Worm (Caenorhabditis elegans) whole organism, L2 larva: ENCODE data around the gene F26G1.11.
A peak's percentile ranks its signal among the peaks of the same experiment; 100 is the strongest.

ENCODE experiments used
- C34F6.9 ChIP-seq: fragments of 150-350 bp; optimal IDR thresholded peaks from 2 replicates; lab custom pipeline; 2014; ENCODE audit warnings: missing biosample characterization, missing genetic modification characterization
- R02D3.7 ChIP-seq: fragments of 150-350 bp; optimal IDR thresholded peaks from 2 replicates; lab custom pipeline; 2014; ENCODE audit warnings: missing biosample characterization, missing genetic modification characterization
- Y55F3AM.14 ChIP-seq: fragments of 200-800 bp; sonication (Bioruptor generic); optimal IDR thresholded peaks from 2 replicates; lab custom pipeline; 2018; ENCODE audit warnings: mild to moderate bottlenecking, missing genetic modification characterization, missing compliant biosample characterization
- alr-1 ChIP-seq: fragments of 150-350 bp; optimal IDR thresholded peaks from 2 replicates; lab custom pipeline; 2014; ENCODE audit warnings: missing biosample characterization, missing genetic modification characterization
- aly-2 ChIP-seq: fragments of 150-350 bp; optimal IDR thresholded peaks from 2 replicates; lab custom pipeline; 2014; ENCODE audit warnings: missing biosample characterization, missing genetic modification characterization
- ama-1 ChIP-seq: fragments of 150-350 bp; optimal IDR thresholded peaks from 2 replicates; lab custom pipeline; 2018; ENCODE audit warnings: inconsistent platforms
- blmp-1 ChIP-seq: sonication (generic microtip); optimal IDR thresholded peaks from 2 replicates; lab custom pipeline; 2017; ENCODE audit warnings: missing genetic modification characterization, mild to moderate bottlenecking, missing compliant biosample characterization, antibody characterized with exemption, moderate library complexity; ENCODE audit not compliant: insufficient read depth
- ceh-82 ChIP-seq: fragments of 150-350 bp; optimal IDR thresholded peaks from 2 replicates; lab custom pipeline; 2014; ENCODE audit warnings: missing biosample characterization, missing genetic modification characterization
- crh-2 ChIP-seq: sonication (generic microtip); optimal IDR thresholded peaks from 2 replicates; lab custom pipeline; 2017; ENCODE audit warnings: missing biosample characterization, missing genetic modification characterization
- egl-27 ChIP-seq: sonication (generic microtip); optimal IDR thresholded peaks from 3 replicates; lab custom pipeline; 2017; ENCODE audit warnings: missing biosample characterization, missing genetic modification reagents, missing genetic modification characterization
- fos-1 ChIP-seq: fragments of 150-350 bp; optimal IDR thresholded peaks from 2 replicates; lab custom pipeline; 2014; ENCODE audit warnings: missing biosample characterization, missing genetic modification characterization
- gmeb-1 ChIP-seq: fragments of 150-350 bp; optimal IDR thresholded peaks from 2 replicates; lab custom pipeline; 2014; ENCODE audit warnings: missing biosample characterization, missing genetic modification characterization
- lin-11 ChIP-seq: fragments of 150-350 bp; sonication (generic microtip); optimal IDR thresholded peaks from 2 replicates; lab custom pipeline; 2014; ENCODE audit warnings: missing biosample characterization, missing genetic modification characterization, inconsistent platforms, mixed read lengths
- lin-13 ChIP-seq: fragments of 150-350 bp; optimal IDR thresholded peaks from 2 replicates; lab custom pipeline; 2014; ENCODE audit warnings: missing biosample characterization, missing genetic modification reagents, missing genetic modification characterization
- lin-39 ChIP-seq: fragments of 150-350 bp; optimal IDR thresholded peaks from 2 replicates; lab custom pipeline; 2014; ENCODE audit warnings: missing biosample characterization, missing genetic modification reagents, missing genetic modification characterization
- mab-5 ChIP-seq: fragments of 150-350 bp; optimal IDR thresholded peaks from 2 replicates; lab custom pipeline; 2014; ENCODE audit warnings: missing biosample characterization, missing genetic modification characterization
- mbf-1 ChIP-seq: sonication (generic microtip); optimal IDR thresholded peaks from 2 replicates; lab custom pipeline; 2017; ENCODE audit warnings: missing biosample characterization, missing genetic modification characterization
- nhr-10 ChIP-seq: sonication (generic microtip); optimal IDR thresholded peaks from 2 replicates; lab custom pipeline; 2017; ENCODE audit warnings: missing biosample characterization, missing genetic modification characterization
- nhr-12 ChIP-seq: fragments of 150-350 bp; optimal IDR thresholded peaks from 2 replicates; lab custom pipeline; 2014; ENCODE audit warnings: missing biosample characterization, missing genetic modification characterization
- nhr-129 ChIP-seq: fragments of 150-350 bp; optimal IDR thresholded peaks from 2 replicates; lab custom pipeline; 2014; ENCODE audit warnings: missing biosample characterization, missing genetic modification characterization
- nhr-21 ChIP-seq: fragments of 150-350 bp; optimal IDR thresholded peaks from 2 replicates; lab custom pipeline; 2014; ENCODE audit warnings: missing biosample characterization, missing genetic modification characterization
- nhr-23 ChIP-seq: fragments of 150-350 bp; optimal IDR thresholded peaks from 2 replicates; lab custom pipeline; 2014; ENCODE audit warnings: missing biosample characterization, missing genetic modification reagents, missing genetic modification characterization
- nhr-25 ChIP-seq: fragments of 150-350 bp; sonication (generic microtip); optimal IDR thresholded peaks from 3 replicates; lab custom pipeline; 2014; ENCODE audit warnings: missing biosample characterization, missing genetic modification characterization
- nhr-77 ChIP-seq: fragments of 150-350 bp; optimal IDR thresholded peaks from 2 replicates; lab custom pipeline; 2014; ENCODE audit warnings: missing biosample characterization, missing genetic modification characterization
- peb-1 ChIP-seq: fragments of 150-350 bp; optimal IDR thresholded peaks from 2 replicates; lab custom pipeline; 2014; ENCODE audit warnings: missing biosample characterization, missing genetic modification characterization
- sem-4 ChIP-seq: fragments of 150-350 bp; optimal IDR thresholded peaks from 2 replicates; lab custom pipeline; 2014; ENCODE audit warnings: missing biosample characterization, missing genetic modification reagents, missing genetic modification characterization
- skn-1 ChIP-seq: sonication (generic microtip); optimal IDR thresholded peaks from 2 replicates; lab custom pipeline; 2017; ENCODE audit warnings: missing biosample characterization, missing genetic modification characterization
- sma-9 ChIP-seq, 2 experiments: fragments of 150-350 bp in 1 of 2; sonication (generic microtip) in 1 of 2; optimal IDR thresholded peaks; 2 replicates each; lab custom pipeline; 2014 to 2016; ENCODE audit warnings: missing genetic modification characterization in 2 of 2, mild to moderate bottlenecking in 1 of 2, missing biosample characterization in 1 of 2, missing compliant biosample characterization in 1 of 2, missing genetic modification reagents in 1 of 2, moderate library complexity in 1 of 2
- snpc-4 ChIP-seq: fragments of 150-350 bp; optimal IDR thresholded peaks from 2 replicates; lab custom pipeline; 2014; ENCODE audit warnings: missing biosample characterization, missing genetic modification characterization
- unc-39 ChIP-seq: fragments of 150-350 bp; optimal IDR thresholded peaks from 2 replicates; lab custom pipeline; 2014; ENCODE audit warnings: missing biosample characterization, missing genetic modification characterization
- unc-55 ChIP-seq: fragments of 150-350 bp; sonication (generic microtip); optimal IDR thresholded peaks from 3 replicates; lab custom pipeline; 2014; ENCODE audit warnings: missing biosample characterization, missing genetic modification reagents, missing genetic modification characterization
- unc-62 ChIP-seq: fragments of 150-350 bp; optimal IDR thresholded peaks from 2 replicates; lab custom pipeline; 2014; ENCODE audit warnings: missing biosample characterization, missing genetic modification reagents, missing genetic modification characterization
- zag-1 ChIP-seq: fragments of 150-350 bp; optimal IDR thresholded peaks from 2 replicates; lab custom pipeline; 2014; ENCODE audit warnings: missing biosample characterization, missing genetic modification characterization
- ztf-11 ChIP-seq: sonication (generic microtip); optimal IDR thresholded peaks from 2 replicates; lab custom pipeline; 2017; ENCODE audit warnings: missing biosample characterization, missing genetic modification characterization

The F26G1.11 gene

ce11 chrII:4806726-4807125, 29.8 kb downstream of the F26G1.11 start:
- peak; percentile 11 for TF ChIP-seq sma-9 (GFP tag; optimal IDR thresholded peaks at IDR 0.05; lab: Kevin White, UChicago)
- TF ChIP-seq sma-9 (tag; optimal IDR thresholded peaks at IDR 0.05; lab: Kevin White, UChicago): no peak
- TF ChIP-seq unc-55 (GFP tag; lab: Kevin White, UChicago): no peak
- TF ChIP-seq gmeb-1 (tag; lab: Kevin White, UChicago): no peak
- peak; percentile 7 for TF ChIP-seq nhr-129 (tag; lab: Kevin White, UChicago)
- TF ChIP-seq crh-2 (tag; lab: Kevin White, UChicago): peak; percentile 55
- TF ChIP-seq zag-1: no peak
- no peak for TF ChIP-seq lin-39 (tag; lab: Kevin White, UChicago)
- no peak for TF ChIP-seq R02D3.7 (tag; lab: Kevin White, UChicago)

ce11 chrII:4811986-4812385, 35.0 kb downstream of the F26G1.11 start, which contains the start of gene rig-6:
Gene rig-6, minus strand, starts transcription at chrII:4812086.
- TF ChIP-seq nhr-10 (tag; lab: Kevin White, UChicago) (no peak), nhr-77 (no peak), snpc-4 (no peak)

ce11 chrII:4815356-4815755, 38.4 kb downstream of the F26G1.11 start:
- no peak for TF ChIP-seq fos-1 (tag; lab: Kevin White, UChicago)
- no peak for TF ChIP-seq unc-39 (tag; lab: Kevin White, UChicago)
- TF ChIP-seq mab-5 (tag; lab: Kevin White, UChicago): no peak
- no peak for TF ChIP-seq sma-9 (GFP tag; optimal IDR thresholded peaks at IDR 0.05; lab: Kevin White, UChicago)
- TF ChIP-seq sma-9 (tag; optimal IDR thresholded peaks at IDR 0.05; lab: Kevin White, UChicago): no peak
- TF ChIP-seq lin-11 (tag; lab: Kevin White, UChicago): no peak
- TF ChIP-seq zag-1: no peak

ce11 chrII:4818780-4819179, 41.8 kb downstream of the F26G1.11 start:
- TF ChIP-seq zag-1: no peak
- TF ChIP-seq nhr-21 (tag; lab: Kevin White, UChicago): no peak
- TF ChIP-seq R02D3.7 (tag; lab: Kevin White, UChicago): no peak
- no peak for TF ChIP-seq lin-13
- TF ChIP-seq skn-1: no peak
- TF ChIP-seq gmeb-1 (tag; lab: Kevin White, UChicago): no peak
- TF ChIP-seq C34F6.9 (tag; lab: Kevin White, UChicago): no peak
- TF ChIP-seq nhr-12: no peak
- TF ChIP-seq mab-5 (tag; lab: Kevin White, UChicago): no peak
- TF ChIP-seq peb-1 (tag; lab: Kevin White, UChicago): no peak
- TF ChIP-seq aly-2 (tag; lab: Kevin White, UChicago): no peak
- TF ChIP-seq, all 48 proteins: peak for 0

- TF ChIP-seq sem-4 (tag; lab: Kevin White, UChicago) (no peak), Y55F3AM.14 (GFP tag; lab: Kevin White, UChicago) (no peak), mbf-1 (tag; lab: Kevin White, UChicago) (no peak), alr-1 (no peak), peb-1 (tag; lab: Kevin White, UChicago) (no peak), nhr-10 (tag; lab: Kevin White, UChicago) (no peak), egl-27 (tag; lab: Kevin White, UChicago) (no peak), nhr-25 (tag; lab: Kevin White, UChicago) (peak; percentile 28), blmp-1 (peak; percentile 94), lin-11 (tag; lab: Kevin White, UChicago) (no peak), ztf-11 (tag; lab: Kevin White, UChicago) (no peak), nhr-21 (tag; lab: Kevin White, UChicago) (peak; percentile 43), ceh-82 (tag; lab: Kevin White, UChicago) (no peak), fos-1 (tag; lab: Kevin White, UChicago) (peak; percentile 37), nhr-23 (tag; lab: Kevin White, UChicago) (no peak), sma-9 (GFP tag; optimal IDR thresholded peaks at IDR 0.05; lab: Kevin White, UChicago) (peak; percentile 18), sma-9 (tag; optimal IDR thresholded peaks at IDR 0.05; lab: Kevin White, UChicago) (no peak), ama-1 (lab: Kevin White, UChicago) (no peak), unc-62 (GFP tag; lab: Kevin White, UChicago) (no peak), unc-39 (tag; lab: Kevin White, UChicago) (no peak), gmeb-1 (tag; lab: Kevin White, UChicago) (no peak)
These were observed 44.8 kb downstream of the F26G1.11 start, which contains the start of gene lact-5 for ce11 chrII:4821739-4822138. Gene lact-5, minus strand, starts transcription at chrII:4821739.
